Fruit fly (Drosophila melanogaster) whole organism, pupa: ENCODE measurements around the gene CG16779.

ENCODE experiments used
- CG10348 ChIP-seq: fragments of 200-800 bp; sonication (Bioruptor generic); IDR thresholded peaks from 2 replicates; pipeline ENCODE4 v1.3.6; 2022; ENCODE audit warnings: missing biosample characterization, missing genetic modification characterization
- CG12605 ChIP-seq: fragments of 200-800 bp; sonication (Bioruptor generic); IDR thresholded peaks from 2 replicates; pipeline ENCODE4 v1.3.6; 2022; ENCODE audit warnings: missing biosample characterization, missing genetic modification characterization
- CG13204 ChIP-seq: fragments of 200-800 bp; sonication (Bioruptor generic); optimal IDR thresholded peaks from 2 replicates; lab custom pipeline; 2018; ENCODE audit warnings: missing biosample characterization, mild to moderate bottlenecking, missing genetic modification characterization, moderate library complexity
- CG14655 ChIP-seq: fragments of 200-800 bp; sonication (Bioruptor generic); optimal IDR thresholded peaks from 3 replicates; lab custom pipeline; 2017; ENCODE audit warnings: mild to moderate bottlenecking, missing biosample characterization, missing genetic modification reagents, missing genetic modification characterization
- CG15710 ChIP-seq: fragments of 200-800 bp; sonication (Bioruptor generic); optimal IDR thresholded peaks from 2 replicates; lab custom pipeline; 2018; ENCODE audit warnings: missing biosample characterization, mild to moderate bottlenecking, missing genetic modification characterization, moderate library complexity
- CG17806 ChIP-seq: fragments of 200-800 bp; sonication (Bioruptor generic); optimal IDR thresholded peaks from 2 replicates; lab custom pipeline; 2018; ENCODE audit warnings: missing biosample characterization, mild to moderate bottlenecking, missing genetic modification characterization, moderate library complexity
- CG32121 ChIP-seq: fragments of 200-800 bp; sonication (Bioruptor generic); IDR thresholded peaks from 2 replicates; pipeline ENCODE4 v1.3.6; 2022; ENCODE audit warnings: missing biosample characterization, missing genetic modification characterization
- CG34367 ChIP-seq: fragments of 200-800 bp; sonication (Bioruptor generic); optimal IDR thresholded peaks from 2 replicates; lab custom pipeline; 2018; ENCODE audit warnings: missing biosample characterization, mild to moderate bottlenecking, missing genetic modification characterization
- CG4496 ChIP-seq: fragments of 200-800 bp; sonication (Bioruptor generic); IDR thresholded peaks from 3 replicates; pipeline ENCODE4 v1.3.6; 2022; ENCODE audit warnings: missing biosample characterization, missing genetic modification characterization
- CG8159 ChIP-seq: fragments of 200-800 bp; sonication (Bioruptor generic); optimal IDR thresholded peaks from 3 replicates; lab custom pipeline; 2018; ENCODE audit warnings: missing biosample characterization, mild to moderate bottlenecking, missing genetic modification characterization, moderate library complexity
- CG8301 ChIP-seq: fragments of 200-800 bp; sonication (Bioruptor generic); optimal IDR thresholded peaks from 2 replicates; lab custom pipeline; 2018; ENCODE audit warnings: missing biosample characterization, mild to moderate bottlenecking, missing genetic modification characterization
- CG9948 ChIP-seq: fragments of 200-800 bp; sonication (Bioruptor generic); optimal IDR thresholded peaks from 2 replicates; lab custom pipeline; 2018; ENCODE audit warnings: missing biosample characterization, mild to moderate bottlenecking, missing genetic modification characterization, moderate library complexity
- D1 ChIP-seq: fragments of 200-800 bp; sonication (Bioruptor generic); optimal IDR thresholded peaks from 2 replicates; lab custom pipeline; 2018; ENCODE audit warnings: missing biosample characterization, mild to moderate bottlenecking, missing genetic modification characterization, moderate library complexity
- EcR ChIP-seq: fragments of 200-800 bp; sonication (Bioruptor generic); optimal IDR thresholded peaks from 3 replicates; lab custom pipeline; 2019; ENCODE audit warnings: missing biosample characterization, missing genetic modification characterization, mild to moderate bottlenecking, moderate library complexity, missing genetic modification reagents
- Ets98B ChIP-seq: fragments of 200-800 bp; sonication (Bioruptor generic); IDR thresholded peaks from 2 replicates; pipeline ENCODE4 v1.3.6; 2022; ENCODE audit warnings: missing biosample characterization, missing genetic modification characterization
- Pif1A ChIP-seq: fragments of 200-800 bp; sonication (Bioruptor generic); optimal IDR thresholded peaks from 3 replicates; lab custom pipeline; 2016; ENCODE audit warnings: missing biosample characterization, missing genetic modification characterization
- Pif1B ChIP-seq: fragments of 200-800 bp; sonication (Bioruptor generic); optimal IDR thresholded peaks from 3 replicates; lab custom pipeline; 2016; ENCODE audit warnings: missing biosample characterization, missing genetic modification characterization
- Snoo ChIP-seq: fragments of 200-800 bp; sonication (Bioruptor generic); optimal IDR thresholded peaks from 3 replicates; lab custom pipeline; 2017; ENCODE audit warnings: missing biosample characterization, mild to moderate bottlenecking, missing genetic modification characterization, inconsistent platforms
- fd96Ca ChIP-seq: fragments of 200-800 bp; sonication (Bioruptor generic); IDR thresholded peaks from 3 replicates; pipeline ENCODE4 v1.3.6; 2022; ENCODE audit warnings: missing biosample characterization, missing genetic modification characterization
- gl ChIP-seq: fragments of 200-800 bp; sonication (Bioruptor generic); optimal IDR thresholded peaks from 2 replicates; lab custom pipeline; 2018; ENCODE audit warnings: missing biosample characterization, mild to moderate bottlenecking, missing genetic modification characterization
- rn ChIP-seq: fragments of 200-800 bp; sonication (Bioruptor generic); IDR thresholded peaks from 2 replicates; pipeline ENCODE4 v1.3.6; 2022; ENCODE audit warnings: missing biosample characterization, missing genetic modification characterization

CG16779 gene

DNA sequence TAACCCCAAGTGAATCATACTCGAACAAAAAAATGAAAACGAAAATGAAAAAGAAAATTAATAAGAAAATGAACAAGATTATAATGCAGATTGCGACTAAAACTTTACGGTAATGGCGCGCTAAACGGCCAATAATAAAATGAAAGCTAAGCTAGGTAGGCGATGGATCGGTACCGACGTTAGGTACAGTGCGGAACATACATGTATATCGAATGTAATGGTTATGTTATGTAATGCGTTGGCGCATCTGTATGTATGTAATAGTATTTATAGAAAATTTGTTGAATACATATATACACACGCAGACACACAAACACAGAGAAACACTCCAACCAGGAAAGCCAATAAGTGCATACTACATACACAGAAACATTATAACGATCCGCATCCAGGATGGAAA lies 38.5 kb downstream of the CG16779 start:
- TF ChIP-seq CG13204 (GFP tag; lab: Kevin White, UChicago) (no peak), CG34367 (no peak), CG17806 (tag; lab: Kevin White, UChicago) (no peak), fd96Ca (GFP tag; lab: Robert Waterston, UW) (no peak), CG8159 (tag; lab: Kevin White, UChicago) (no peak), Pif1B (GFP tag; lab: Kevin White, UChicago) (no peak), Pif1A (GFP tag; lab: Kevin White, UChicago) (no peak), gl (no peak), EcR (GFP tag; lab: Kevin White, UChicago) (no peak), Ets98B (GFP tag; lab: Robert Waterston, UW) (no peak), CG10348 (GFP tag; lab: Robert Waterston, UW) (no peak), CG9948 (tag; lab: Kevin White, UChicago) (no peak), Snoo (no peak), rn (GFP tag; lab: Robert Waterston, UW) (no peak), CG32121 (GFP tag; lab: Robert Waterston, UW) (no peak), CG12605 (GFP tag; lab: Robert Waterston, UW) (no peak), CG14655 (GFP tag; lab: Kevin White, UChicago) (no peak)

DNA sequence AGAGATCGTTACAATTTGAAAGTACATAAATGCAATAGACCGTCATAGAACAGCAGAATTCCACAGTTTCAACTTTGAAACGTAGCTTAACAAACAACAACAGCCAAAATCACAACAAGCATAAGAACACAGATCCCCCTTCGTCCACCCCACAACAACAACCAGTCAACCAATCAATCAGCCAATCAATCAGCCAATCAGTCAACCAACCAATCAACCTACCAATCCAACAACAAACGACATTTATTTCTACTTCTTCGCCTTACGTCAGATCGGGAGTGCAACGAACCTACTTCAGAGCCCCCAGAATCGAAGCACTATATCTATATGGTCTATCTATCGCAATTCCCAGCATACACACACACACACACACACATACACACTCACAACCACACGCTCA lies 42.8 kb downstream of the CG16779 start:
- no peak for TF ChIP-seq Snoo
- no peak for TF ChIP-seq CG10348 (GFP tag; lab: Robert Waterston, UW)
- no peak for TF ChIP-seq CG4496
- no peak for TF ChIP-seq Ets98B (GFP tag; lab: Robert Waterston, UW)
- TF ChIP-seq CG12605 (GFP tag; lab: Robert Waterston, UW), result no peak
- no peak for TF ChIP-seq CG8159 (tag; lab: Kevin White, UChicago)
- TF ChIP-seq CG14655 (GFP tag; lab: Kevin White, UChicago), result no peak
- no peak for TF ChIP-seq Pif1A (GFP tag; lab: Kevin White, UChicago)
- TF ChIP-seq D1 (tag; lab: Kevin White, UChicago), result no peak
- no peak for TF ChIP-seq CG9948 (tag; lab: Kevin White, UChicago)
- no peak for TF ChIP-seq Pif1B (GFP tag; lab: Kevin White, UChicago)
- TF ChIP-seq, all 21 proteins: peak for 0

dm6 chr3R:9448320-9448719 lies 45.2 kb downstream of the CG16779 start:
- no peak for TF ChIP-seq rn (GFP tag; lab: Robert Waterston, UW)
- TF ChIP-seq Snoo, result no peak
- no peak for TF ChIP-seq CG4496
- no peak for TF ChIP-seq CG8159 (tag; lab: Kevin White, UChicago)
- no peak for TF ChIP-seq CG13204 (GFP tag; lab: Kevin White, UChicago)
- no peak for TF ChIP-seq Pif1B (GFP tag; lab: Kevin White, UChicago)
- TF ChIP-seq EcR (GFP tag; lab: Kevin White, UChicago), result no peak
- no peak for TF ChIP-seq CG15710 (tag; lab: Kevin White, UChicago)
- no peak for TF ChIP-seq fd96Ca (GFP tag; lab: Robert Waterston, UW)
- TF ChIP-seq CG14655 (GFP tag; lab: Kevin White, UChicago), result no peak
- TF ChIP-seq CG34367, result no peak
- no peak for TF ChIP-seq CG17806 (tag; lab: Kevin White, UChicago)
- TF ChIP-seq CG8301 (tag; lab: Kevin White, UChicago), result no peak
- no peak for TF ChIP-seq CG32121 (GFP tag; lab: Robert Waterston, UW)
- no peak for TF ChIP-seq Ets98B (GFP tag; lab: Robert Waterston, UW)
- no peak for TF ChIP-seq Pif1A (GFP tag; lab: Kevin White, UChicago)
- TF ChIP-seq gl, result no peak
- TF ChIP-seq D1 (tag; lab: Kevin White, UChicago), result no peak
- TF ChIP-seq CG9948 (tag; lab: Kevin White, UChicago), result no peak

DNA sequence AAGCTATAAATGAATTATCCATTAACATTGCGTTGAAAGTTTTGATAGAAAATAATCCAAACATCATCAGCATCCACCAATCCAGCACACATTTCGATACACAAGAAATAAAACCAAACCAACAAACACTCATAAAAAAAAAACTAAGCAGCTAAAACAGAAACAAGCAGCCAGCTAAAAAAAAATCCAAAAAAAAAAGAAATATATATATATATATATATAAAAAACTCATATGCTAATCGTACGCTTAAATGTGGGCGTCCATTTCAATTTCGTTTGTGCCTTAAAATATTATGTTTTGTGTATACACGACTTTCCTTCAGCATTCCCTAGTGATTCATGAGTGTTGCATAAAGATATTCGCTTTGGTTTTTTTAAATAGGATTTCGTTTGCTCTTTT lies 51.5 kb downstream of the CG16779 start:
- TF ChIP-seq CG34367, result no peak
- TF ChIP-seq CG14655 (GFP tag; lab: Kevin White, UChicago), result no peak
- no peak for TF ChIP-seq EcR (GFP tag; lab: Kevin White, UChicago)
- no peak for TF ChIP-seq CG4496
- TF ChIP-seq CG15710 (tag; lab: Kevin White, UChicago), result no peak
- TF ChIP-seq CG8159 (tag; lab: Kevin White, UChicago), result no peak
- TF ChIP-seq Pif1B (GFP tag; lab: Kevin White, UChicago), result no peak
- no peak for TF ChIP-seq CG12605 (GFP tag; lab: Robert Waterston, UW)
- TF ChIP-seq D1 (tag; lab: Kevin White, UChicago), result no peak
- no peak for TF ChIP-seq CG8301 (tag; lab: Kevin White, UChicago)
- TF ChIP-seq CG9948 (tag; lab: Kevin White, UChicago), result no peak
- no peak for TF ChIP-seq Ets98B (GFP tag; lab: Robert Waterston, UW)
- no peak for TF ChIP-seq Pif1A (GFP tag; lab: Kevin White, UChicago)
- TF ChIP-seq Snoo, result no peak
- no peak for TF ChIP-seq fd96Ca (GFP tag; lab: Robert Waterston, UW)
- TF ChIP-seq gl, result no peak
- no peak for TF ChIP-seq CG10348 (GFP tag; lab: Robert Waterston, UW)
- no peak for TF ChIP-seq CG17806 (tag; lab: Kevin White, UChicago)
- no peak for TF ChIP-seq rn (GFP tag; lab: Robert Waterston, UW)

dm6 chr3R:9441134-9441533 lies 52.3 kb downstream of the CG16779 start:
- TF ChIP-seq D1 (tag; lab: Kevin White, UChicago) (no peak), Pif1A (GFP tag; lab: Kevin White, UChicago) (no peak), CG10348 (GFP tag; lab: Robert Waterston, UW) (no peak), gl (no peak), Ets98B (GFP tag; lab: Robert Waterston, UW) (no peak), CG8159 (tag; lab: Kevin White, UChicago) (no peak), CG32121 (GFP tag; lab: Robert Waterston, UW) (no peak), CG4496 (no peak), Pif1B (GFP tag; lab: Kevin White, UChicago) (no peak), CG15710 (tag; lab: Kevin White, UChicago) (no peak), CG17806 (tag; lab: Kevin White, UChicago) (no peak), Snoo (no peak)
